Fruit fly (Drosophila melanogaster): ENCODE results near the gene Octbeta2R.
"Not testable (repeated sequence)": the region's sequence is repeated elsewhere in the genome, so short reads cannot be mapped to it uniquely, and the experiment has no call there.

dm6 chr3R:12508776-12509175 is 86.7 kb downstream of the Octbeta2R start, which contains the start of gene Hsp70Bc:
- not testable (repeated sequence) for TF ChIP-seq Myc, ttk, insv (optimal IDR thresholded peaks at IDR 0.05)
